Fruit fly (Drosophila melanogaster) whole organism, embryonic: ENCODE data around the gene Moca-cyp.

Experiments
- ATbp ChIP-seq: fragments of 200-800 bp; sonication (Bioruptor generic); optimal IDR thresholded peaks from 2 replicates; lab custom pipeline; 2017; ENCODE audit warnings: missing biosample characterization, mild to moderate bottlenecking, missing genetic modification characterization, missing genetic modification reagents
- CG10267 ChIP-seq: fragments of 200-800 bp; sonication (Bioruptor generic); optimal IDR thresholded peaks from 2 replicates; lab custom pipeline; 2018; ENCODE audit warnings: missing biosample characterization, mild to moderate bottlenecking, missing genetic modification characterization, moderate library complexity
- CG10543 ChIP-seq: fragments of 200-800 bp; sonication (Bioruptor generic); optimal IDR thresholded peaks from 3 replicates; lab custom pipeline; 2017; ENCODE audit warnings: missing biosample characterization, mild to moderate bottlenecking, missing genetic modification characterization, moderate library complexity
- CG11560 ChIP-seq: fragments of 200-800 bp; sonication (Bioruptor generic); IDR thresholded peaks from 3 replicates; pipeline ENCODE4 v1.3.6; 2022; ENCODE audit warnings: missing biosample characterization, missing genetic modification characterization
- CG2199 ChIP-seq: fragments of 200-800 bp; sonication (Bioruptor generic); IDR thresholded peaks from 3 replicates; pipeline ENCODE4 v1.3.6; 2022; ENCODE audit warnings: missing biosample characterization, missing genetic modification characterization
- CG33557 ChIP-seq: fragments of 200-800 bp; sonication (Bioruptor generic); optimal IDR thresholded peaks from 2 replicates; lab custom pipeline; 2019; ENCODE audit warnings: missing biosample characterization, mild to moderate bottlenecking, missing genetic modification characterization, moderate library complexity
- CG34422 ChIP-seq: fragments of 200-800 bp; sonication (Bioruptor generic); IDR thresholded peaks from 3 replicates; pipeline ENCODE4 v1.3.6; 2022; ENCODE audit warnings: missing biosample characterization, missing genetic modification characterization
- CG4820 ChIP-seq: fragments of 200-800 bp; sonication (Bioruptor generic); optimal IDR thresholded peaks from 3 replicates; lab custom pipeline; 2016; ENCODE audit warnings: missing biosample characterization, missing genetic modification characterization
- CG7271 ChIP-seq: fragments of 200-800 bp; sonication (Bioruptor generic); optimal IDR thresholded peaks from 2 replicates; lab custom pipeline; 2018; ENCODE audit warnings: missing biosample characterization, mild to moderate bottlenecking, missing genetic modification characterization, moderate library complexity
- CG8089 ChIP-seq: fragments of 200-800 bp; sonication (Bioruptor generic); optimal IDR thresholded peaks from 3 replicates; lab custom pipeline; 2016; ENCODE audit warnings: missing biosample characterization, missing genetic modification characterization
- CG9215 ChIP-seq: fragments of 200-800 bp; sonication (Bioruptor generic); IDR thresholded peaks from 2 replicates; pipeline ENCODE4 v1.3.6; 2022; ENCODE audit warnings: missing biosample characterization, missing genetic modification characterization
- CG9727 ChIP-seq: fragments of 200-800 bp; sonication (Bioruptor generic); optimal IDR thresholded peaks from 3 replicates; lab custom pipeline; 2017; ENCODE audit warnings: missing biosample characterization, mild to moderate bottlenecking, missing genetic modification characterization
- CkIIα-i1 ChIP-seq: fragments of 200-800 bp; sonication (Bioruptor generic); IDR thresholded peaks from 2 replicates; pipeline ENCODE4 v1.3.6; 2022; ENCODE audit warnings: missing biosample characterization, missing genetic modification characterization
- Deaf1 ChIP-seq: fragments of 200-800 bp; optimal IDR thresholded peaks from 3 replicates; lab custom pipeline; 2019; ENCODE audit warnings: missing biosample characterization, mild to moderate bottlenecking, missing genetic modification characterization, moderate library complexity
- Dek ChIP-seq: fragments of 200-800 bp; sonication (Bioruptor generic); optimal IDR thresholded peaks from 3 replicates; lab custom pipeline; 2019; ENCODE audit warnings: missing biosample characterization, mild to moderate bottlenecking, missing genetic modification characterization, moderate library complexity
- Ets97D ChIP-seq: fragments of 200-800 bp; sonication (Bioruptor generic); optimal IDR thresholded peaks from 3 replicates; lab custom pipeline; 2016; ENCODE audit warnings: missing biosample characterization, missing genetic modification characterization
- Fer1 ChIP-seq: fragments of 200-800 bp; sonication (Bioruptor generic); optimal IDR thresholded peaks from 2 replicates; lab custom pipeline; 2017; ENCODE audit warnings: missing biosample characterization, mild to moderate bottlenecking, missing genetic modification characterization
- Gug ChIP-seq: fragments of 200-800 bp; sonication (Bioruptor generic); IDR thresholded peaks from 4 replicates; pipeline ENCODE4 v1.3.6; 2022; ENCODE audit warnings: missing biosample characterization, missing genetic modification characterization
- Jarid2 ChIP-seq: fragments of 200-800 bp; sonication (Bioruptor generic); optimal IDR thresholded peaks from 3 replicates; lab custom pipeline; 2017; ENCODE audit warnings: mild to moderate bottlenecking, missing biosample characterization, missing genetic modification reagents, missing genetic modification characterization
- Kr ChIP-seq: fragments of 200-800 bp; sonication (Bioruptor generic); optimal IDR thresholded peaks from 2 replicates; lab custom pipeline; 2017; ENCODE audit warnings: missing biosample characterization, mild to moderate bottlenecking, missing genetic modification characterization
- Pdp1 ChIP-seq, 2 experiments: fragments of 200-800 bp; sonication (Bioruptor generic); optimal IDR thresholded peaks; 3 replicates each; lab custom pipeline; 2016; ENCODE audit warnings: missing biosample characterization in 2 of 2, missing genetic modification characterization in 2 of 2, mild to moderate bottlenecking in 1 of 2, moderate library complexity in 1 of 2
- Scr ChIP-seq: fragments of 200-800 bp; sonication (Bioruptor generic); IDR thresholded peaks from 2 replicates; pipeline ENCODE4 v1.3.6; 2022; ENCODE audit warnings: missing biosample characterization, missing genetic modification characterization; ENCODE audit not compliant: partially characterized antibody
- Sox102F ChIP-seq: fragments of 200-800 bp; sonication (Bioruptor generic); optimal IDR thresholded peaks from 2 replicates; lab custom pipeline; 2018; ENCODE audit warnings: missing biosample characterization, mild to moderate bottlenecking, missing genetic modification characterization, moderate library complexity
- Stat92E ChIP-seq, 3 experiments: fragments of >200 bp in 2 of 3; fragments of 200-800 bp in 1 of 3; sonication (Bioruptor generic) in 1 of 3; optimal IDR thresholded peaks; 2 replicates each; lab custom pipeline; 2017 to 2019; ENCODE audit warnings: missing biosample characterization in 3 of 3, missing genetic modification characterization in 3 of 3, mild to moderate bottlenecking in 1 of 3, moderate library complexity in 1 of 3
- TFAM ChIP-seq: fragments of 200-800 bp; sonication (Bioruptor generic); optimal IDR thresholded peaks from 2 replicates; lab custom pipeline; 2017; ENCODE audit warnings: missing biosample characterization, missing genetic modification characterization, inconsistent platforms
- ab ChIP-seq: fragments of 200-800 bp; sonication (Bioruptor generic); optimal IDR thresholded peaks from 2 replicates; lab custom pipeline; 2016; ENCODE audit warnings: missing biosample characterization, missing genetic modification characterization
- bsh ChIP-seq, 2 experiments: fragments of 200-800 bp; sonication (Bioruptor generic); optimal IDR thresholded peaks; 2 replicates each; lab custom pipeline; 2017 to 2018; ENCODE audit warnings: mild to moderate bottlenecking in 2 of 2, missing biosample characterization in 2 of 2, missing genetic modification characterization in 2 of 2, moderate library complexity in 1 of 2
- cg ChIP-seq: fragments of 200-800 bp; sonication (Bioruptor generic); optimal IDR thresholded peaks from 3 replicates; lab custom pipeline; 2019; ENCODE audit warnings: missing biosample characterization, mild to moderate bottlenecking, missing genetic modification characterization, moderate library complexity
- chif ChIP-seq, 2 experiments: fragments of 200-800 bp; sonication (Bioruptor generic); optimal IDR thresholded peaks; 3 replicates each; lab custom pipeline; 2016; ENCODE audit warnings: missing biosample characterization in 2 of 2, missing genetic modification characterization in 2 of 2
- ci ChIP-seq: fragments of 200-800 bp; sonication (Bioruptor generic); IDR thresholded peaks from 3 replicates; pipeline ENCODE4 v1.3.6; 2022; ENCODE audit warnings: missing biosample characterization, missing genetic modification characterization
- en ChIP-seq: fragments of 200-800 bp; sonication (Bioruptor generic); optimal IDR thresholded peaks from 2 replicates; lab custom pipeline; 2016; ENCODE audit warnings: missing biosample characterization, missing genetic modification characterization
- ftz-f1 ChIP-seq: fragments of 200-800 bp; sonication (Bioruptor generic); optimal IDR thresholded peaks from 2 replicates; lab custom pipeline; 2016; ENCODE audit warnings: missing biosample characterization, missing genetic modification characterization
- ind ChIP-seq: fragments of 200-800 bp; sonication (Bioruptor generic); optimal IDR thresholded peaks from 3 replicates; lab custom pipeline; 2016; ENCODE audit warnings: missing biosample characterization, missing genetic modification characterization
- lola ChIP-seq, 3 experiments: fragments of >200 bp in 2 of 3; fragments of 200-800 bp in 1 of 3; sonication (Bioruptor generic) in 1 of 3; optimal IDR thresholded peaks; 2 replicates each; lab custom pipeline; 2017 to 2019; ENCODE audit warnings: missing biosample characterization in 3 of 3, missing genetic modification characterization in 3 of 3, mild to moderate bottlenecking in 1 of 3, moderate library complexity in 1 of 3
- lov ChIP-seq, 2 experiments: fragments of 200-800 bp in 1 of 2; fragments of >200 bp in 1 of 2; sonication (Bioruptor generic) in 1 of 2; IDR thresholded peaks in 1 of 2; optimal IDR thresholded peaks in 1 of 2; 2 replicates in 1 of 2; 3 replicates in 1 of 2; pipeline versions ENCODE4 v1.3.6 to Lab custom; 2017 to 2022; ENCODE audit warnings: missing biosample characterization in 1 of 2, missing genetic modification characterization in 1 of 2
- nerfin-1 ChIP-seq: fragments of 200-800 bp; sonication (Bioruptor generic); optimal IDR thresholded peaks from 3 replicates; lab custom pipeline; 2019; ENCODE audit warnings: missing biosample characterization, mild to moderate bottlenecking, missing genetic modification characterization, moderate library complexity
- oc ChIP-seq: fragments of 200-800 bp; sonication (Bioruptor generic); optimal IDR thresholded peaks from 2 replicates; lab custom pipeline; 2018; ENCODE audit warnings: missing biosample characterization, mild to moderate bottlenecking, missing genetic modification characterization, moderate library complexity
- onecut ChIP-seq: fragments of 200-800 bp; sonication (Bioruptor generic); IDR thresholded peaks from 2 replicates; pipeline ENCODE4 v1.3.6; 2022; ENCODE audit warnings: missing biosample characterization, missing genetic modification characterization
- phol ChIP-seq: fragments of 200-800 bp; sonication (Bioruptor generic); optimal IDR thresholded peaks from 3 replicates; lab custom pipeline; 2018; ENCODE audit warnings: missing biosample characterization, mild to moderate bottlenecking, missing genetic modification characterization, moderate library complexity
- prd ChIP-seq, 3 experiments: fragments of >200 bp in 2 of 3; fragments of 200-800 bp in 1 of 3; sonication (Bioruptor generic) in 1 of 3; optimal IDR thresholded peaks in 2 of 3; IDR thresholded peaks in 1 of 3; 2 replicates in 2 of 3; 3 replicates in 1 of 3; pipeline versions ENCODE4 v1.3.6 to Lab custom; 2017 to 2022; ENCODE audit warnings: missing biosample characterization in 1 of 3, missing genetic modification characterization in 1 of 3
- repo ChIP-seq: fragments of 200-800 bp; sonication (Bioruptor generic); optimal IDR thresholded peaks from 2 replicates; lab custom pipeline; 2016; ENCODE audit warnings: missing biosample characterization, missing genetic modification characterization
- ro ChIP-seq: fragments of 200-800 bp; sonication (Bioruptor generic); IDR thresholded peaks from 2 replicates; pipeline ENCODE4 v1.3.6; 2022; ENCODE audit warnings: missing biosample characterization, missing genetic modification characterization
- sob ChIP-seq: fragments of 200-800 bp; sonication (Bioruptor generic); IDR thresholded peaks from 2 replicates; pipeline ENCODE4 v1.3.6; 2022; ENCODE audit warnings: missing biosample characterization, missing genetic modification characterization
- tgo ChIP-seq: fragments of 200-800 bp; sonication (Bioruptor generic); IDR thresholded peaks from 3 replicates; pipeline ENCODE4 v1.3.6; 2022; ENCODE audit warnings: missing biosample characterization, missing genetic modification characterization
- tll ChIP-seq, 2 experiments: fragments of 200-800 bp in 1 of 2; fragments of >200 bp in 1 of 2; sonication (Bioruptor generic) in 1 of 2; optimal IDR thresholded peaks; 2 replicates each; lab custom pipeline; 2017 to 2019; ENCODE audit warnings: missing biosample characterization in 2 of 2, missing genetic modification characterization in 2 of 2, mild to moderate bottlenecking in 1 of 2, moderate library complexity in 1 of 2
- toy ChIP-seq: fragments of 200-800 bp; sonication (Bioruptor generic); IDR thresholded peaks from 2 replicates; pipeline ENCODE4 v1.3.6; 2022; ENCODE audit warnings: missing biosample characterization, missing genetic modification characterization

Gene Moca-cyp

DNA sequence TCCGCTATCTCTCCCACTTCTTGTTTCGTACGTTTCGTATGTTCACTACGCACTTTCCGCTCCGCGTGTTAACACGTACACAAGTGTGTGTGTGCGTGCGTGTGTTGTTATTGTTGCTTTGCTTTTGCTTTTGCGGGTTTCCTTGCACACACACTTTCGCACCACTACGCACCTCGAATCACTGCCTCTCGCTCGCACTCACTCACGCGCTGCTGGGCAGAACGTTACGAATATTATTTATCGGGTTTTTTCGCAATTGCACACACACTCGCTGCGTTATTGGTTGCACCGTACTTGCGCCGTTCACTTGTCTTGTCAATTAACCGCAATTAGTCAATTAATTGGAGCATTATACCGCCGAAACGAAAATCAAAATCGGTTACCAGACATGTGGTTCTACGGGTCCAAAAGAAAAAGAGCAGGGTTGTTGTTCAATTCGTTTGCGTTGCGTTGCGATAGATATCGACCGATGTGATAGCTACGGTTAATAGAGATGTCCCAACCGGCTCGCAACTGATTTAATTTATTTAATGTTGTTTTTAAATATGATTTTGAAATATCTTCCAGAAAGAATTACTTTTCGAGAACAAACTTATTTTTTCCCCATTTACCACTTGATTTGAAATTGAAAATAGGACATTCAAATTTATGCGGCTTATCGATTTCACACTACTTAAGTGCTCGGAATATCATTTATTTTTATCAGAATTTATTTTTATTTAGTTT is 3.9 kb upstream of the Moca-cyp start, which contains the start of gene larp (continued):
- TF ChIP-seq CG9727 (GFP tag; lab: Kevin White, UChicago) (peak; percentile 49), CG34422 (GFP tag; lab: Robert Waterston, UW) (peak; percentile 78), toy (GFP tag; lab: Robert Waterston, UW) (no peak), ATbp (GFP tag; lab: Kevin White, UChicago) (no peak), Gug (GFP tag; lab: Robert Waterston, UW) (peak; percentile 86; the same call in 3 of the 4 replicates), oc (peak; percentile 41), phol (tag; lab: Kevin White, UChicago) (peak; percentile 71), Dek (tag; lab: Kevin White, UChicago) (peak; percentile 49), Kr (GFP tag; lab: Kevin White, UChicago) (no peak), ftz-f1 (GFP tag; lab: Kevin White, UChicago) (no peak), CG33557 (GFP tag; lab: Kevin White, UChicago) (peak; percentile 25), ab (GFP tag; lab: Kevin White, UChicago) (no peak), Pdp1 (GFP tag; optimal IDR thresholded peaks at IDR 0.05; lab: Kevin White, UChicago) (peak; percentile 68 to 76), chif (GFP tag; optimal IDR thresholded peaks at IDR 0.05; lab: Kevin White, UChicago) (peak; percentile 35 to 69), CG10543 (GFP tag; lab: Kevin White, UChicago) (peak; percentile 45), CkIIα-i1 (GFP tag; lab: Robert Waterston, UW) (no peak), ci (GFP tag; lab: Robert Waterston, UW) (peak; percentile 69; the same call in 2 of the 3 replicates), ind (GFP tag; lab: Kevin White, UChicago) (peak; percentile 73), Deaf1 (tag; lab: Kevin White, UChicago) (no peak), Scr (GFP tag; lab: Robert Waterston, UW) (peak; percentile 96), Jarid2 (no peak), lov (optimal IDR thresholded peaks at IDR 0.05; lab: Kevin White, UChicago) (no peak), lov (GFP tag; IDR thresholded peaks at IDR 0.05; lab: Robert Waterston, UW) (0 out of 3 replicates have a peak, but pooled peaks have one; percentile 28), prd (optimal IDR thresholded peaks at IDR 0.05; lab: Kevin White, UChicago) (no peak), prd (GFP tag; IDR thresholded peaks at IDR 0.05; lab: Robert Waterston, UW) (peak; percentile 85), cg (GFP tag; lab: Kevin White, UChicago) (peak; percentile 96), CG10267 (tag; lab: Kevin White, UChicago) (peak; percentile 39), CG9215 (peak; percentile 71), Ets97D (peak; percentile 80), CG4820 (GFP tag; lab: Kevin White, UChicago) (peak; percentile 39), CG2199 (GFP tag; lab: Robert Waterston, UW) (no peak), Sox102F (GFP tag; lab: Kevin White, UChicago) (peak; percentile 67), nerfin-1 (no peak), en (GFP tag; lab: Kevin White, UChicago) (no peak), CG7271 (tag; lab: Kevin White, UChicago) (no peak), TFAM (GFP tag; lab: Kevin White, UChicago) (no peak), tll (GFP tag; optimal IDR thresholded peaks at IDR 0.05; lab: Kevin White, UChicago) (no peak), Fer1 (GFP tag; lab: Kevin White, UChicago) (peak; percentile 5), bsh (GFP tag; optimal IDR thresholded peaks at IDR 0.05; lab: Kevin White, UChicago) (peak in 1 of 2 experiments; percentile 59), repo (GFP tag; lab: Kevin White, UChicago) (no peak), onecut (GFP tag; lab: Robert Waterston, UW) (peak; percentile 69), sob (peak; percentile 81), ro (GFP tag; lab: Robert Waterston, UW) (peak; percentile 20; the same call in 1 of the 2 replicates), lola (GFP tag; optimal IDR thresholded peaks at IDR 0.05; lab: Kevin White, UChicago) (peak in 1 of 3 experiments; percentile 45), CG8089 (GFP tag; lab: Kevin White, UChicago) (peak; percentile 35), Stat92E (GFP tag; optimal IDR thresholded peaks at IDR 0.05; lab: Kevin White, UChicago) (no peak), CG11560 (tag; lab: Robert Waterston, UW) (peak; percentile 47; the same call in 1 of the 3 replicates), tgo (GFP tag; lab: Robert Waterston, UW) (peak; percentile 68)
